Worm (Caenorhabditis elegans) whole organism, L2 larva: ENCODE data around the gene ZK632.4.

Source experiments
- C34F6.9 ChIP-seq: fragments of 150-350 bp; optimal IDR thresholded peaks from 2 replicates; lab custom pipeline; 2014; ENCODE audit warnings: missing biosample characterization, missing genetic modification characterization
- R02D3.7 ChIP-seq: fragments of 150-350 bp; optimal IDR thresholded peaks from 2 replicates; lab custom pipeline; 2014; ENCODE audit warnings: missing biosample characterization, missing genetic modification characterization
- ZK546.5 ChIP-seq: sonication (generic microtip); optimal IDR thresholded peaks from 2 replicates; lab custom pipeline; 2017; ENCODE audit warnings: missing biosample characterization, missing genetic modification characterization
- alr-1 ChIP-seq: fragments of 150-350 bp; optimal IDR thresholded peaks from 2 replicates; lab custom pipeline; 2014; ENCODE audit warnings: missing biosample characterization, missing genetic modification characterization
- aly-2 ChIP-seq: fragments of 150-350 bp; optimal IDR thresholded peaks from 2 replicates; lab custom pipeline; 2014; ENCODE audit warnings: missing biosample characterization, missing genetic modification characterization
- blmp-1 ChIP-seq: sonication (generic microtip); optimal IDR thresholded peaks from 2 replicates; lab custom pipeline; 2017; ENCODE audit warnings: missing genetic modification characterization, mild to moderate bottlenecking, missing compliant biosample characterization, antibody characterized with exemption, moderate library complexity; ENCODE audit not compliant: insufficient read depth
- ceh-16 ChIP-seq: fragments of 150-350 bp; optimal IDR thresholded peaks from 2 replicates; lab custom pipeline; 2014; ENCODE audit warnings: missing biosample characterization, missing genetic modification characterization
- dmd-4 ChIP-seq: sonication (generic microtip); optimal IDR thresholded peaks from 2 replicates; lab custom pipeline; 2017; ENCODE audit warnings: missing biosample characterization, missing genetic modification characterization
- egl-27 ChIP-seq: sonication (generic microtip); optimal IDR thresholded peaks from 3 replicates; lab custom pipeline; 2017; ENCODE audit warnings: missing biosample characterization, missing genetic modification reagents, missing genetic modification characterization
- elt-1 ChIP-seq: fragments of 150-350 bp; optimal IDR thresholded peaks from 2 replicates; lab custom pipeline; 2014; ENCODE audit warnings: missing biosample characterization, missing genetic modification characterization
- elt-3 ChIP-seq: sonication (generic microtip); optimal IDR thresholded peaks from 2 replicates; lab custom pipeline; 2017; ENCODE audit warnings: missing biosample characterization, missing genetic modification characterization
- fos-1 ChIP-seq: fragments of 150-350 bp; optimal IDR thresholded peaks from 2 replicates; lab custom pipeline; 2014; ENCODE audit warnings: missing biosample characterization, missing genetic modification characterization
- gmeb-1 ChIP-seq: fragments of 150-350 bp; optimal IDR thresholded peaks from 2 replicates; lab custom pipeline; 2014; ENCODE audit warnings: missing biosample characterization, missing genetic modification characterization
- lin-11 ChIP-seq: fragments of 150-350 bp; sonication (generic microtip); optimal IDR thresholded peaks from 2 replicates; lab custom pipeline; 2014; ENCODE audit warnings: missing biosample characterization, missing genetic modification characterization, inconsistent platforms, mixed read lengths
- lin-13 ChIP-seq: fragments of 150-350 bp; optimal IDR thresholded peaks from 2 replicates; lab custom pipeline; 2014; ENCODE audit warnings: missing biosample characterization, missing genetic modification reagents, missing genetic modification characterization
- lin-39 ChIP-seq: fragments of 150-350 bp; optimal IDR thresholded peaks from 2 replicates; lab custom pipeline; 2014; ENCODE audit warnings: missing biosample characterization, missing genetic modification reagents, missing genetic modification characterization
- lsy-2 ChIP-seq, 2 experiments: fragments of 150-350 bp in 1 of 2; sonication (generic microtip) in 1 of 2; optimal IDR thresholded peaks; 2 replicates each; lab custom pipeline; 2014 to 2017; ENCODE audit warnings: missing biosample characterization in 2 of 2, missing genetic modification characterization in 2 of 2
- mab-5 ChIP-seq: fragments of 150-350 bp; optimal IDR thresholded peaks from 2 replicates; lab custom pipeline; 2014; ENCODE audit warnings: missing biosample characterization, missing genetic modification characterization
- mdl-1 ChIP-seq, 2 experiments: fragments of 150-350 bp in 1 of 2; sonication (generic microtip) in 1 of 2; optimal IDR thresholded peaks; 2 replicates each; lab custom pipeline; 2017; ENCODE audit warnings: missing biosample characterization in 2 of 2, missing genetic modification characterization in 2 of 2
- nhr-10 ChIP-seq: sonication (generic microtip); optimal IDR thresholded peaks from 2 replicates; lab custom pipeline; 2017; ENCODE audit warnings: missing biosample characterization, missing genetic modification characterization
- nhr-12 ChIP-seq: fragments of 150-350 bp; optimal IDR thresholded peaks from 2 replicates; lab custom pipeline; 2014; ENCODE audit warnings: missing biosample characterization, missing genetic modification characterization
- nhr-129 ChIP-seq: fragments of 150-350 bp; optimal IDR thresholded peaks from 2 replicates; lab custom pipeline; 2014; ENCODE audit warnings: missing biosample characterization, missing genetic modification characterization
- nhr-23 ChIP-seq: fragments of 150-350 bp; optimal IDR thresholded peaks from 2 replicates; lab custom pipeline; 2014; ENCODE audit warnings: missing biosample characterization, missing genetic modification reagents, missing genetic modification characterization
- nhr-237 ChIP-seq: fragments of 150-350 bp; optimal IDR thresholded peaks from 2 replicates; lab custom pipeline; 2014; ENCODE audit warnings: missing biosample characterization, missing genetic modification characterization
- nhr-25 ChIP-seq: fragments of 150-350 bp; sonication (generic microtip); optimal IDR thresholded peaks from 3 replicates; lab custom pipeline; 2014; ENCODE audit warnings: missing biosample characterization, missing genetic modification characterization
- nhr-77 ChIP-seq: fragments of 150-350 bp; optimal IDR thresholded peaks from 2 replicates; lab custom pipeline; 2014; ENCODE audit warnings: missing biosample characterization, missing genetic modification characterization
- sem-4 ChIP-seq: fragments of 150-350 bp; optimal IDR thresholded peaks from 2 replicates; lab custom pipeline; 2014; ENCODE audit warnings: missing biosample characterization, missing genetic modification reagents, missing genetic modification characterization
- sma-3 ChIP-seq: sonication (generic microtip); optimal IDR thresholded peaks from 2 replicates; lab custom pipeline; 2016; ENCODE audit warnings: missing genetic modification reagents, missing genetic modification characterization, missing compliant biosample characterization
- sma-9 ChIP-seq, 2 experiments: fragments of 150-350 bp in 1 of 2; sonication (generic microtip) in 1 of 2; optimal IDR thresholded peaks; 2 replicates each; lab custom pipeline; 2014 to 2016; ENCODE audit warnings: missing genetic modification characterization in 2 of 2, mild to moderate bottlenecking in 1 of 2, missing biosample characterization in 1 of 2, missing compliant biosample characterization in 1 of 2, missing genetic modification reagents in 1 of 2, moderate library complexity in 1 of 2
- snpc-4 ChIP-seq: fragments of 150-350 bp; optimal IDR thresholded peaks from 2 replicates; lab custom pipeline; 2014; ENCODE audit warnings: missing biosample characterization, missing genetic modification characterization
- unc-39 ChIP-seq: fragments of 150-350 bp; optimal IDR thresholded peaks from 2 replicates; lab custom pipeline; 2014; ENCODE audit warnings: missing biosample characterization, missing genetic modification characterization
- ztf-1 ChIP-seq: fragments of 200-800 bp; sonication (Bioruptor generic); conservative IDR thresholded peaks from 2 replicates; pipeline ENCODE4 v1.3.6; 2022; ENCODE audit warnings: missing genetic modification characterization, missing compliant biosample characterization
- ztf-11 ChIP-seq: sonication (generic microtip); optimal IDR thresholded peaks from 2 replicates; lab custom pipeline; 2017; ENCODE audit warnings: missing biosample characterization, missing genetic modification characterization
- ztf-4 ChIP-seq: fragments of 150-350 bp; optimal IDR thresholded peaks from 2 replicates; lab custom pipeline; 2014; ENCODE audit warnings: missing biosample characterization, missing genetic modification characterization

Gene ZK632.4

ce11 chrIII:9802045-9802444, 5.2 kb downstream of the ZK632.4 start:
- TF ChIP-seq lin-11 (no peak), sma-9 (GFP tag; optimal IDR thresholded peaks at IDR 0.05; lab: Kevin White, UChicago) (no peak), sma-9 (tag; optimal IDR thresholded peaks at IDR 0.05; lab: Kevin White, UChicago) (no peak), R02D3.7 (no peak), nhr-10 (tag; lab: Kevin White, UChicago) (no peak), nhr-25 (tag; lab: Kevin White, UChicago) (no peak), nhr-77 (no peak), ZK546.5 (tag; lab: Kevin White, UChicago) (no peak), aly-2 (no peak), mdl-1 (tag; optimal IDR thresholded peaks at IDR 0.05; lab: Kevin White, UChicago) (no peak), ztf-1 (no peak), elt-3 (tag; lab: Kevin White, UChicago) (no peak), mab-5 (tag; lab: Kevin White, UChicago) (no peak)

ce11 chrIII:9798478-9799157, 8.6 kb downstream of the ZK632.4 start, which contains the start of gene ZK632.2:
TSS of gene ZK632.2 (plus strand) at chrIII:9799107.
- TF ChIP-seq sem-4 (tag; lab: Kevin White, UChicago), result no peak
- TF ChIP-seq lin-13 (GFP tag; lab: Kevin White, UChicago), result no peak
- no peak for TF ChIP-seq blmp-1
- TF ChIP-seq sma-9 (GFP tag; optimal IDR thresholded peaks at IDR 0.05; lab: Kevin White, UChicago), result no peak
- TF ChIP-seq sma-9 (tag; optimal IDR thresholded peaks at IDR 0.05; lab: Kevin White, UChicago), result no peak
- no peak for TF ChIP-seq mdl-1 (tag; optimal IDR thresholded peaks at IDR 0.05; lab: Kevin White, UChicago)
- no peak for TF ChIP-seq snpc-4 (tag; lab: Kevin White, UChicago)
- peak; percentile 13 for TF ChIP-seq nhr-129
- peak in 1 of 2 experiments; percentile 17 for TF ChIP-seq lsy-2 (tag; optimal IDR thresholded peaks at IDR 0.05; lab: Kevin White, UChicago)
- no peak for TF ChIP-seq ZK546.5 (tag; lab: Kevin White, UChicago)
- no peak for TF ChIP-seq ztf-4
- TF ChIP-seq nhr-23 (tag; lab: Kevin White, UChicago), result no peak

ce11 chrIII:9796448-9796847, 10.8 kb downstream of the ZK632.4 start, which contains the start of gene srxa-10:
TSS of gene srxa-10 (minus strand) at chrIII:9796548.
- no peak for TF ChIP-seq elt-1 (tag; lab: Kevin White, UChicago)
- TF ChIP-seq unc-39, result no peak
- no peak for TF ChIP-seq gmeb-1 (tag; lab: Kevin White, UChicago)
- TF ChIP-seq C34F6.9 (tag; lab: Kevin White, UChicago), result no peak
- TF ChIP-seq alr-1 (tag; lab: Kevin White, UChicago), result no peak
- TF ChIP-seq nhr-25 (tag; lab: Kevin White, UChicago), result no peak
- no peak for TF ChIP-seq aly-2
- TF ChIP-seq ztf-11, result no peak
- no peak for TF ChIP-seq lin-13 (GFP tag; lab: Kevin White, UChicago)
- no peak for TF ChIP-seq egl-27 (tag; lab: Kevin White, UChicago)
- TF ChIP-seq nhr-12, result no peak
- TF ChIP-seq nhr-237, result no peak
- TF ChIP-seq sma-3 (GFP tag; lab: Kevin White, UChicago), result no peak
- no peak for TF ChIP-seq dmd-4 (tag; lab: Kevin White, UChicago)
- TF ChIP-seq fos-1 (tag; lab: Kevin White, UChicago), result no peak
- TF ChIP-seq mdl-1 (tag; optimal IDR thresholded peaks at IDR 0.05; lab: Kevin White, UChicago), result no peak
- TF ChIP-seq ceh-16 (tag; lab: Kevin White, UChicago), result no peak
- no peak for TF ChIP-seq nhr-129
- TF ChIP-seq lin-39 (tag; lab: Kevin White, UChicago), result no peak

ce11 chrIII:9793592-9794417, 13.4 kb downstream of the ZK632.4 start, which contains the start of the genes R10E11.9 and mcm-6:
TSS of gene R10E11.9 (minus strand) at chrIII:9793642.
TSS of gene mcm-6 (plus strand) at chrIII:9794367.
- TF ChIP-seq C34F6.9 (tag; lab: Kevin White, UChicago) (peak; percentile 16), lsy-2 (tag; optimal IDR thresholded peaks at IDR 0.05; lab: Kevin White, UChicago) (peak in 1 of 2 experiments; percentile 20), dmd-4 (tag; lab: Kevin White, UChicago) (no peak), gmeb-1 (tag; lab: Kevin White, UChicago) (peak; percentile 62)
